Fruit fly (Drosophila melanogaster): ENCODE data around the gene CG32024.

dm6 chr3L:8798129-8798528 is 9.3 kb upstream of the CG32024 start:
- TF ChIP-seq Pif1B (GFP tag; optimal IDR thresholded peaks at IDR 0.05) (no peak), gl (tag; optimal IDR thresholded peaks at IDR 0.05) (no peak), CG9948 (tag; optimal IDR thresholded peaks at IDR 0.05) (no peak), CG10348 (GFP tag; IDR thresholded peaks at IDR 0.05) (no peak), EcR (GFP tag; optimal IDR thresholded peaks at IDR 0.05) (no peak), rn (GFP tag; IDR thresholded peaks at IDR 0.05) (no peak), CG4496 (GFP tag; IDR thresholded peaks at IDR 0.05) (no peak), CG34367 (tag; optimal IDR thresholded peaks at IDR 0.05) (no peak)
